Fruit fly (Drosophila melanogaster) whole organism, prepupa: ENCODE data around the gene CG33217.

Experiments used
- Blimp-1 ChIP-seq: fragments of 200-800 bp; sonication (Bioruptor generic); optimal IDR thresholded peaks from 3 replicates; lab custom pipeline; 2017; ENCODE audit warnings: missing biosample characterization, missing genetic modification characterization, mild to moderate bottlenecking, moderate library complexity, missing genetic modification reagents
- CG10669 ChIP-seq: fragments of 200-800 bp; sonication (Bioruptor generic); optimal IDR thresholded peaks from 3 replicates; lab custom pipeline; 2018; ENCODE audit warnings: missing biosample characterization, mild to moderate bottlenecking, missing genetic modification characterization, moderate library complexity
- CG1621 ChIP-seq: fragments of 200-800 bp; sonication (Bioruptor generic); optimal IDR thresholded peaks from 3 replicates; lab custom pipeline; 2018; ENCODE audit warnings: missing biosample characterization, mild to moderate bottlenecking, missing genetic modification characterization
- CG3032 ChIP-seq: fragments of 200-800 bp; optimal IDR thresholded peaks from 2 replicates; lab custom pipeline; 2019; ENCODE audit warnings: missing biosample characterization, mild to moderate bottlenecking, missing genetic modification characterization, moderate library complexity
- CG32006 ChIP-seq: fragments of 200-800 bp; sonication (Bioruptor generic); optimal IDR thresholded peaks from 3 replicates; lab custom pipeline; 2017; ENCODE audit warnings: missing biosample characterization, mild to moderate bottlenecking, missing genetic modification characterization
- CG6276 ChIP-seq: fragments of 200-800 bp; sonication (Bioruptor generic); optimal IDR thresholded peaks from 2 replicates; lab custom pipeline; 2017; ENCODE audit warnings: missing biosample characterization, mild to moderate bottlenecking, missing genetic modification characterization
- CG6792 ChIP-seq: fragments of 200-800 bp; sonication (Bioruptor generic); optimal IDR thresholded peaks from 3 replicates; lab custom pipeline; 2016; ENCODE audit warnings: missing biosample characterization, missing genetic modification characterization
- CG6854 ChIP-seq: fragments of 200-800 bp; sonication (Bioruptor generic); optimal IDR thresholded peaks from 2 replicates; lab custom pipeline; 2017; ENCODE audit warnings: missing biosample characterization, mild to moderate bottlenecking, missing genetic modification characterization
- CG7368 ChIP-seq: fragments of 200-800 bp; sonication (Bioruptor generic); optimal IDR thresholded peaks from 3 replicates; lab custom pipeline; 2016; ENCODE audit warnings: missing biosample characterization, missing genetic modification characterization
- CG8632 ChIP-seq: fragments of 200-800 bp; sonication (Bioruptor generic); optimal IDR thresholded peaks from 3 replicates; lab custom pipeline; 2016; ENCODE audit warnings: missing biosample characterization, missing genetic modification characterization
- Eip75B ChIP-seq: fragments of 200-800 bp; sonication (Bioruptor generic); optimal IDR thresholded peaks from 3 replicates; lab custom pipeline; 2016; ENCODE audit warnings: missing biosample characterization, missing genetic modification characterization
- Eip93F ChIP-seq: fragments of 200-800 bp; sonication (Bioruptor generic); optimal IDR thresholded peaks from 2 replicates; lab custom pipeline; 2016; ENCODE audit warnings: missing biosample characterization, mild to moderate bottlenecking, missing genetic modification characterization
- Ets21C ChIP-seq: fragments of 200-800 bp; sonication (Bioruptor generic); optimal IDR thresholded peaks from 3 replicates; lab custom pipeline; 2016; ENCODE audit warnings: missing biosample characterization, missing genetic modification characterization
- Ets96B ChIP-seq: fragments of 200-800 bp; optimal IDR thresholded peaks from 2 replicates; lab custom pipeline; 2019; ENCODE audit warnings: missing biosample characterization, mild to moderate bottlenecking, missing genetic modification characterization, moderate library complexity
- Gug ChIP-seq: fragments of 200-800 bp; sonication (Bioruptor generic); IDR thresholded peaks from 2 replicates; pipeline ENCODE4 v1.3.6; 2022; ENCODE audit warnings: missing biosample characterization, missing genetic modification characterization
- Hr4 ChIP-seq: fragments of 200-800 bp; sonication (Bioruptor generic); optimal IDR thresholded peaks from 3 replicates; lab custom pipeline; 2016; ENCODE audit warnings: missing biosample characterization, missing genetic modification characterization
- Met ChIP-seq: fragments of 200-800 bp; sonication (Bioruptor generic); optimal IDR thresholded peaks from 3 replicates; lab custom pipeline; 2016; ENCODE audit warnings: missing biosample characterization, missing genetic modification characterization
- OdsH ChIP-seq: fragments of 200-800 bp; sonication (Bioruptor generic); optimal IDR thresholded peaks from 3 replicates; lab custom pipeline; 2016; ENCODE audit warnings: missing biosample characterization, missing genetic modification characterization
- Smox ChIP-seq: fragments of 200-800 bp; sonication (Bioruptor generic); optimal IDR thresholded peaks from 3 replicates; lab custom pipeline; 2016; ENCODE audit warnings: missing biosample characterization, missing genetic modification characterization
- Sox102F ChIP-seq: fragments of 200-800 bp; sonication (Bioruptor generic); optimal IDR thresholded peaks from 2 replicates; lab custom pipeline; 2016; ENCODE audit warnings: missing biosample characterization, mild to moderate bottlenecking, missing genetic modification characterization
- Sox14 ChIP-seq: fragments of 200-800 bp; sonication (Bioruptor generic); optimal IDR thresholded peaks from 3 replicates; lab custom pipeline; 2016; ENCODE audit warnings: missing biosample characterization, missing genetic modification characterization
- Sox15 ChIP-seq: fragments of 200-800 bp; sonication (Bioruptor generic); optimal IDR thresholded peaks from 3 replicates; lab custom pipeline; 2016; ENCODE audit warnings: missing biosample characterization, missing genetic modification characterization
- achi ChIP-seq: fragments of 200-800 bp; sonication (Bioruptor generic); optimal IDR thresholded peaks from 3 replicates; lab custom pipeline; 2016; ENCODE audit warnings: missing biosample characterization, missing genetic modification characterization
- acj6 ChIP-seq: fragments of 200-800 bp; sonication (Bioruptor generic); optimal IDR thresholded peaks from 3 replicates; lab custom pipeline; 2016; ENCODE audit warnings: missing biosample characterization, missing genetic modification characterization
- cyc ChIP-seq: fragments of 200-800 bp; sonication (Bioruptor generic); optimal IDR thresholded peaks from 3 replicates; lab custom pipeline; 2016; ENCODE audit warnings: missing biosample characterization, missing genetic modification characterization
- dac ChIP-seq: fragments of 200-800 bp; sonication (Bioruptor generic); optimal IDR thresholded peaks from 2 replicates; lab custom pipeline; 2017; ENCODE audit warnings: missing biosample characterization, mild to moderate bottlenecking, missing genetic modification characterization
- dsx ChIP-seq: fragments of 200-800 bp; optimal IDR thresholded peaks from 3 replicates; lab custom pipeline; 2019; ENCODE audit warnings: missing biosample characterization, mild to moderate bottlenecking, missing genetic modification characterization, moderate library complexity; ENCODE audit not compliant: poor library complexity, severe bottlenecking
- eg ChIP-seq: fragments of 200-800 bp; sonication (Bioruptor generic); IDR thresholded peaks from 3 replicates; pipeline ENCODE4 v1.3.6; 2022; ENCODE audit warnings: missing biosample characterization, missing genetic modification characterization
- esn ChIP-seq: fragments of 200-800 bp; sonication (Bioruptor generic); optimal IDR thresholded peaks from 2 replicates; lab custom pipeline; 2016; ENCODE audit warnings: missing biosample characterization, mild to moderate bottlenecking, missing genetic modification characterization, moderate library complexity
- fd85E ChIP-seq: fragments of 200-800 bp; sonication (Bioruptor generic); optimal IDR thresholded peaks from 3 replicates; lab custom pipeline; 2016; ENCODE audit warnings: missing biosample characterization, missing genetic modification characterization
- fkh ChIP-seq: fragments of 200-800 bp; sonication (Bioruptor generic); optimal IDR thresholded peaks from 3 replicates; lab custom pipeline; 2017; ENCODE audit warnings: missing biosample characterization, mild to moderate bottlenecking, missing genetic modification characterization, moderate library complexity
- net ChIP-seq: fragments of 200-800 bp; sonication (Bioruptor generic); optimal IDR thresholded peaks from 3 replicates; lab custom pipeline; 2016; ENCODE audit warnings: missing biosample characterization, missing genetic modification characterization
- pdm3 ChIP-seq: fragments of 200-800 bp; sonication (Bioruptor generic); optimal IDR thresholded peaks from 3 replicates; lab custom pipeline; 2016; ENCODE audit warnings: missing biosample characterization, missing genetic modification characterization
- spab ChIP-seq: fragments of 200-800 bp; sonication (Bioruptor generic); optimal IDR thresholded peaks from 2 replicates; lab custom pipeline; 2017; ENCODE audit warnings: missing biosample characterization, mild to moderate bottlenecking, missing genetic modification characterization, missing genetic modification reagents
- svp ChIP-seq: fragments of 200-800 bp; sonication (Bioruptor generic); peaks from one replicate; lab custom pipeline; 2016; ENCODE audit warnings: missing biosample characterization, missing genetic modification characterization

CG33217 gene

DNA sequence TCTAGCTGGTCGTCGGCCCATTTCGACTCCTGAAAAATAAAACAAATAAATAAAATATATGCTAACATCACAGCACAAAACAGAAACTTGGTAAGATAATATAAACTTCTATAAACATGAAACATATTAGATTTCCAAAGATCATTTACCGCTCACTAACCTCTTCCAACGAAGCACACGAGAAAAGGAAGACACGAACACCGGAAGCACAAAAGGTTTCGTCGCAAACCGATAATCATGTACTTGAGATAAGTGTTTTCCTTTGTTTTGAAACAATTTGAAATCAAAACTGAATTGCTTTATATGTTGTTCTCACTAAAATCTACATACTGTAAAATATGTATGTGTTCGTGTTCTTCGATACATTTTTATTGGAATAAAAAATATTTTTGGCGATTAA lies 30.5 kb upstream of the CG33217 start, which contains the start of gene RpL10 (continued):
- TF ChIP-seq fd85E (no peak), CG8632 (GFP tag; lab: Kevin White, UChicago) (no peak), eg (no peak), acj6 (GFP tag; lab: Kevin White, UChicago) (no peak), Eip75B (GFP tag; lab: Kevin White, UChicago) (no peak), Sox102F (GFP tag; lab: Kevin White, UChicago) (peak; percentile 37), CG6276 (GFP tag; lab: Kevin White, UChicago) (no peak), CG3032 (tag; lab: Kevin White, UChicago) (peak; percentile 36), Gug (GFP tag; lab: Robert Waterston, UW) (no peak), CG32006 (GFP tag; lab: Kevin White, UChicago) (no peak), fkh (no peak), CG6854 (GFP tag; lab: Kevin White, UChicago) (peak; percentile 42), dac (no peak), Eip93F (no peak), Hr4 (peak; percentile 21), spab (GFP tag; lab: Kevin White, UChicago) (no peak), Ets96B (tag; lab: Kevin White, UChicago) (no peak), net (GFP tag; lab: Kevin White, UChicago) (peak; percentile 42), Sox15 (GFP tag; lab: Kevin White, UChicago) (no peak), CG6792 (GFP tag; lab: Kevin White, UChicago) (no peak), CG7368 (GFP tag; lab: Kevin White, UChicago) (peak; percentile 7), Met (peak; percentile 35), Sox14 (no peak), cyc (GFP tag; lab: Kevin White, UChicago) (peak; percentile 52), dsx (GFP tag; lab: Kevin White, UChicago) (peak; percentile 31), OdsH (GFP tag; lab: Kevin White, UChicago) (peak; percentile 32), CG10669 (peak; percentile 27), Smox (GFP tag; lab: Kevin White, UChicago) (peak; percentile 18), achi (GFP tag; lab: Kevin White, UChicago) (no peak), CG1621 (peak; percentile 57)

DNA sequence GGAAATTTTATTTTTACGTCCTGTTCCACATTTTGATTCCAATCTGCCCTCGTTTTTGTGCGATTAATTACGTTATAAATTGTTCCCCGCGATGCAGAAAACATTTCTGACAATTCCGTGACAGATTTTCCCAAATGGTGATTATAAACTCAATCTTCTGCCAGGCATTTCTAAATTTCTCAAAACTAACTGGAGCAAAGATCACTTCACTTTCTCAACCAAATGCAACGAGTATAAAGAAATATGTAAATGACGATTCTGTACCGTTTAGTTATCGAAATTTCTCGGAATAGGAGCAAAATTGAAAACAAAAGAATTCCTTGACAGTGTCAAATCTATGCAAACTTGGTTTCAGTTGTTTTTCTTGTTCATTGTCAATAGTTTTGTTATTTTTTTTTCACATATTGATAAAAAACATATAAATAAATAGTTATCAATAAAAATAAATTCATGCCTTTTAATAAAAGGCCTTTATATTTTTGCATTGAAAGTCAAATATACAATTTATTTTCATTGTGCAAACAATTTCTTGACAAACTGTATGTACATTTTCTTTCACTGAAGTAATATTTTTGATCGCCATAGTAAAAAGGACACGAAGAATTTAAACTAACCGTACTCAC lies 28.9 kb upstream of the CG33217 start, which contains the start of gene CkIIalpha:
Gene CkIIalpha (plus strand): TSS at position 270 of the 623 bp plus-strand sequence.
- TF ChIP-seq esn (GFP tag; lab: Kevin White, UChicago) (no peak), Ets21C (GFP tag; lab: Kevin White, UChicago) (no peak)

DNA sequence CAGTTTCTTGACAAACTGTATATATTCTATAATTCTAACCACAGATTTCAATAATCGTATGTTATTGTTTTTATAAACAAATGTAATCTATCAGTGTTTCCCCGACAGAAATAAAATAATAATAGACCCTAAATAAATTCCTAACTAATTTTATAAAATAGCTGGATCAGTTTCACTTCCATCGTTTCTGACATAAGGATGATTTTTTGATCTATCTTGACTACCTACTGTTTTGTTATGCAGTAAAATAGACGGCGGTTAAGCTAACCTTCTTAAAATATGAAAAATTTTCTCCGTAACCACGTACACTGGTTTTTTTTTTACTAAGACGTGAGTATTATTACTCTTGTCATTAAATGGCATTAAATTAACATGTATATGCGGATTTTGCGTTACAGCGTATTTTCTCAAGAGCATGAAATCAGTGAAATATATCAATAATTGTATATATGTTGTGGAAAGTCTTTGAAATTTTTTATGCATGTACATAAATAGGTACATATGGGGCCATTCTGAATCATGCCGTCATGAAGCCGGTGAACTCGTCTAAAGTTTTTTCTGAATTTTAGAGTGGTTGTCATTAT lies 26.3 kb upstream of the CG33217 start:
- no peak for TF ChIP-seq Sox15 (GFP tag; lab: Kevin White, UChicago)
- TF ChIP-seq CG6854 (GFP tag; lab: Kevin White, UChicago), result no peak
- no peak for TF ChIP-seq Blimp-1 (GFP tag; lab: Kevin White, UChicago)
- peak; percentile 45 for TF ChIP-seq svp (GFP tag; lab: Kevin White, UChicago)
- peak; percentile 0 for TF ChIP-seq pdm3 (GFP tag; lab: Kevin White, UChicago)

DNA sequence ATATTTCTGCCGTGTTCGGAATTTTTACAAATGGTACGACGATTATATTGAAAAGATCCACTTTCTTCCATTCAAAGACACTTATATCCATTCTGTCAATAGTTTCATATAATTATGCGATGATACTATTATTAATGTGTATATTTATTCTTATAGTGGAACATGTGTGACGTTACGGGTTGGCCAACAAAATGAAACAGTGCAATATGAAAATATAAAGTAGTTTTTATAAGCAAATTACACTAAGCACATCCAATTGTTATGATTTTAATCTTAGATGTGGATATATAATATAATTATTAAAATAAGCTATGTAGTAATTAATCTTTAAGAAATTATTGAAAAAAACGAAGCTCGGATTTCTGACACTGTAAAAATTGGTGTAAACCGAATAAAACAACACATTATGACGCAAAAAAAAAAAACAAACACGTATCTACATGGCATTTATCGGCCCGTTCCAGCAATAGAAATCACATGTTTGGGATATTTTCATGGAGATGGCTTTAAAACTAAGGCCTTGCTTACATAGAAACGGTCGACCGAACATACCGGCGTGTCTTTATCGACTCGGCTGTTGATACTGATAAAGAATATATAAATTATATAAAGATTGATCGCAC lies 24.6 kb downstream of the CG33217 start, which contains the start of gene Vps11:
Gene Vps11 (minus strand): TSS at position 203 of the 623 bp plus-strand sequence.
- TF ChIP-seq eg (no peak), cyc (GFP tag; lab: Kevin White, UChicago) (no peak), CG3032 (tag; lab: Kevin White, UChicago) (peak; percentile 14), svp (GFP tag; lab: Kevin White, UChicago) (peak; percentile 48)
